Fruit fly (Drosophila melanogaster): Measurements from ENCODE around the gene poe.

Gene poe

DNA sequence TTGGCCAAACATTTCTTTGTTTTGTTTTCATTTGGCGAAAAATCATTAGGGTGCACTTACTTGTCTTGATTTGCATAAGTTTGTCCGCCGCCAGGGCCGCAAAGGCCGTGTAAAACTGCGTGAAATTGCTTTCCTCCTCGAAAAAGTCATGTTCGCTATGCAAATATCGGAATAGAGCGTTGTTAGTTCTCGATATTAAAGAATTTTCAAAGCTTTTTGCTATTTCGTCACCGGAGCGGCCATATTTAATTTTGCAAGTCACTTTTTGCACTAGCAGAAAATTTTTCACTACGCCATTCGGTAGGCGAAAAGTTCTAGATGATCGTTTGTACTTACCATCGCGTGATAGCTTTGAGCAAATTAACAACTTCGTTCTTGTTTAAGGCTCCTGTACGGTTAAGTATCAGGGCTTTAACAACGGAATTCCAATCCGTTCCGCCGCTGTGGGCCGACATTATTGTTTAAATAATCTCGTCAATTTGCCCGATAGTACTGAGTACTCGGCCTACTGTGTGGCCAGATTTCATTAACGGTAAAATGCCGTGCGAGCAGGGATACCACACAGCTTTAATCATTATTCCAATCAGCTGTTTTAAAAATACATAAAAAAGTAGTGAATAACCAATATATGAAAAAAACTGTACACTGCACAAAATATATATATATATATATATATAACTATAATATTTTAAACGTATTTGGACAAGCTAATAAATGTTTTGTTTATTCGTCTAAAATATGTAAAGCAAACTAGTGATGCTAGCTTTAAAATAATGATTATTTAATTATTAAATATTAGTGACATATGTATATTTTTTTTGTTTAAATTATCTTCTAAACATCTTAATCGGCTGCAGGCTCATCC is at the start of gene poe (continued):
- peak; percentile 60; the same call in 2 of the 3 replicates for TF ChIP-seq CG11695 (GFP tag; IDR thresholded peaks at IDR 0.05)
- no peak for TF ChIP-seq CG6791 (GFP tag; IDR thresholded peaks at IDR 0.05; ENCODE audit: partially characterized antibody)
- TF ChIP-seq CG6175 (GFP tag; IDR thresholded peaks at IDR 0.05) = no peak
- no peak for TF ChIP-seq CG15479 (GFP tag; optimal IDR thresholded peaks at IDR 0.05)
- peak; percentile 9 for TF ChIP-seq CG3995 (GFP tag; optimal IDR thresholded peaks at IDR 0.05)
- TF ChIP-seq CG9215 (GFP tag; IDR thresholded peaks at IDR 0.05) = peak; percentile 30; the same call in 1 of the 2 replicates
- no peak for TF ChIP-seq kni (GFP tag; optimal IDR thresholded peaks at IDR 0.05)
- TF ChIP-seq dmrt11E (tag; optimal IDR thresholded peaks at IDR 0.05) = peak; percentile 44
- no peak for TF ChIP-seq nau (GFP tag; optimal IDR thresholded peaks at IDR 0.05)
- no peak for TF ChIP-seq CG1792 (GFP tag; optimal IDR thresholded peaks at IDR 0.05)
- TF ChIP-seq CG10543 (GFP tag; optimal IDR thresholded peaks at IDR 0.05) = no peak
- no peak for TF ChIP-seq tio (GFP tag; optimal IDR thresholded peaks at IDR 0.05)
- TF ChIP-seq nerfin-1 (tag; optimal IDR thresholded peaks at IDR 0.05) = no peak
- no peak for TF ChIP-seq Atf6 (GFP tag; IDR thresholded peaks at IDR 0.05)
- peak; percentile 85 for TF ChIP-seq CG7928 (GFP tag; optimal IDR thresholded peaks at IDR 0.05)
- TF ChIP-seq sug (tag; optimal IDR thresholded peaks at IDR 0.05) = no peak
- peak; percentile 62 for TF ChIP-seq CG15514 (GFP tag; optimal IDR thresholded peaks at IDR 0.05)
- TF ChIP-seq klu (GFP tag; IDR thresholded peaks at IDR 0.05) = no peak; the same call in 1 of the 2 replicates
- TF ChIP-seq CG11085 (GFP tag; IDR thresholded peaks at IDR 0.05) = peak; percentile 49; the same call in 1 of the 2 replicates
- TF ChIP-seq D19A (tag; optimal IDR thresholded peaks at IDR 0.05) = no peak
- TF ChIP-seq CG2202 (tag; optimal IDR thresholded peaks at IDR 0.05) = peak; percentile 4
- TF ChIP-seq Sin3A (optimal IDR thresholded peaks at IDR 0.05) = peak; percentile 19
- TF ChIP-seq slou (GFP tag; optimal IDR thresholded peaks at IDR 0.05) = no peak
- TF ChIP-seq CG32532 (GFP tag; IDR thresholded peaks at IDR 0.05) = peak; percentile 76
- no peak for TF ChIP-seq pb (GFP tag; optimal IDR thresholded peaks at IDR 0.05)
- peak; percentile 52 for TF ChIP-seq Nf-YB (GFP tag; optimal IDR thresholded peaks at IDR 0.05)
- peak; percentile 53 for TF ChIP-seq phol (tag; optimal IDR thresholded peaks at IDR 0.05)
- no peak for TF ChIP-seq ro (GFP tag; IDR thresholded peaks at IDR 0.05)
- no peak for TF ChIP-seq CG10321 (GFP tag; IDR thresholded peaks at IDR 0.05)
- peak; percentile 25 for TF ChIP-seq az2 (GFP tag; optimal IDR thresholded peaks at IDR 0.05)
- no peak for TF ChIP-seq CG14667 (GFP tag; IDR thresholded peaks at IDR 0.05)
- peak; percentile 31 for TF ChIP-seq CG30020 (tag; optimal IDR thresholded peaks at IDR 0.05)
- no peak for TF ChIP-seq Scr (GFP tag; IDR thresholded peaks at IDR 0.05; ENCODE audit: partially characterized antibody)
- peak; percentile 73 for TF ChIP-seq tgo (GFP tag; IDR thresholded peaks at IDR 0.05)
- no peak for TF ChIP-seq btn (GFP tag; optimal IDR thresholded peaks at IDR 0.05)
- TF ChIP-seq aop (GFP tag; IDR thresholded peaks at IDR 0.05) = no peak
- TF ChIP-seq NC2α (GFP tag; optimal IDR thresholded peaks at IDR 0.05) = no peak
- TF ChIP-seq Elba2 (GFP tag; optimal IDR thresholded peaks at IDR 0.05) = no peak
- no peak for TF ChIP-seq odd (GFP tag; optimal IDR thresholded peaks at IDR 0.05)
- TF ChIP-seq CG14710 (tag; optimal IDR thresholded peaks at IDR 0.05) = peak; percentile 96
- TF ChIP-seq Hand (GFP tag; optimal IDR thresholded peaks at IDR 0.05) = no peak
- TF ChIP-seq CG15696 (tag; optimal IDR thresholded peaks at IDR 0.05) = peak; percentile 42
- TF ChIP-seq NC2β (GFP tag; optimal IDR thresholded peaks at IDR 0.05) = peak; percentile 9
- peak; percentile 64 for TF ChIP-seq HmgZ (tag; optimal IDR thresholded peaks at IDR 0.05)
- peak; percentile 40 for TF ChIP-seq HmgD (GFP tag; optimal IDR thresholded peaks at IDR 0.05)
- no peak for TF ChIP-seq CG6254 (GFP tag; optimal IDR thresholded peaks at IDR 0.05)
- peak; percentile 88 for TF ChIP-seq wek (GFP tag; optimal IDR thresholded peaks at IDR 0.05)
- peak; percentile 44 for TF ChIP-seq CG4424 (GFP tag; optimal IDR thresholded peaks at IDR 0.05)
- peak; percentile 41; the same call in 2 of the 3 replicates for TF ChIP-seq zfh1 (GFP tag; IDR thresholded peaks at IDR 0.05)
